Fruit fly (Drosophila melanogaster) whole organism, prepupa: ENCODE measurements around the gene CG16727.

Experiments
- Blimp-1 ChIP-seq: fragments of 200-800 bp; sonication (Bioruptor generic); optimal IDR thresholded peaks from 3 replicates; lab custom pipeline; 2017; ENCODE audit warnings: missing biosample characterization, missing genetic modification characterization, mild to moderate bottlenecking, moderate library complexity, missing genetic modification reagents
- CG10631 ChIP-seq: fragments of 200-800 bp; sonication (Bioruptor generic); optimal IDR thresholded peaks from 2 replicates; lab custom pipeline; 2016; ENCODE audit warnings: missing biosample characterization, missing genetic modification characterization
- CG10669 ChIP-seq: fragments of 200-800 bp; sonication (Bioruptor generic); optimal IDR thresholded peaks from 3 replicates; lab custom pipeline; 2018; ENCODE audit warnings: missing biosample characterization, mild to moderate bottlenecking, missing genetic modification characterization, moderate library complexity
- CG11294 ChIP-seq: fragments of 200-800 bp; sonication (Bioruptor generic); IDR thresholded peaks from 2 replicates; pipeline ENCODE4 v1.3.6; 2022; ENCODE audit warnings: missing biosample characterization, missing genetic modification characterization
- CG11762 ChIP-seq: fragments of 200-800 bp; sonication (Bioruptor generic); optimal IDR thresholded peaks from 3 replicates; lab custom pipeline; 2016; ENCODE audit warnings: missing biosample characterization, missing genetic modification characterization; ENCODE audit not compliant: insufficient read depth
- CG16779 ChIP-seq: fragments of 200-800 bp; sonication (Bioruptor generic); optimal IDR thresholded peaks from 3 replicates; lab custom pipeline; 2017; ENCODE audit warnings: missing biosample characterization, mild to moderate bottlenecking, missing genetic modification characterization
- CG3032 ChIP-seq: fragments of 200-800 bp; optimal IDR thresholded peaks from 2 replicates; lab custom pipeline; 2019; ENCODE audit warnings: missing biosample characterization, mild to moderate bottlenecking, missing genetic modification characterization, moderate library complexity
- CG31627 ChIP-seq: fragments of 200-800 bp; sonication (Bioruptor generic); optimal IDR thresholded peaks from 3 replicates; lab custom pipeline; 2016; ENCODE audit warnings: missing biosample characterization, missing genetic modification characterization
- CG32006 ChIP-seq: fragments of 200-800 bp; sonication (Bioruptor generic); optimal IDR thresholded peaks from 3 replicates; lab custom pipeline; 2017; ENCODE audit warnings: missing biosample characterization, mild to moderate bottlenecking, missing genetic modification characterization
- CG34406 ChIP-seq: fragments of 200-800 bp; sonication (Bioruptor generic); optimal IDR thresholded peaks from 3 replicates; lab custom pipeline; 2016; ENCODE audit warnings: missing biosample characterization, missing genetic modification characterization
- CG3919 ChIP-seq: fragments of 200-800 bp; sonication (Bioruptor generic); optimal IDR thresholded peaks from 3 replicates; lab custom pipeline; 2016; ENCODE audit warnings: missing biosample characterization, missing genetic modification characterization
- CG4318 ChIP-seq: fragments of 200-800 bp; sonication (Bioruptor generic); optimal IDR thresholded peaks from 3 replicates; lab custom pipeline; 2017; ENCODE audit warnings: missing biosample characterization, mild to moderate bottlenecking, missing genetic modification characterization
- CG6163 ChIP-seq: fragments of 200-800 bp; sonication (Bioruptor generic); IDR thresholded peaks from 3 replicates; pipeline ENCODE4 v1.3.6; 2022; ENCODE audit warnings: missing biosample characterization, missing genetic modification characterization
- CG6276 ChIP-seq: fragments of 200-800 bp; sonication (Bioruptor generic); optimal IDR thresholded peaks from 2 replicates; lab custom pipeline; 2017; ENCODE audit warnings: missing biosample characterization, mild to moderate bottlenecking, missing genetic modification characterization
- CG6808 ChIP-seq: fragments of 200-800 bp; sonication (Bioruptor generic); optimal IDR thresholded peaks from 3 replicates; lab custom pipeline; 2017; ENCODE audit warnings: missing biosample characterization, missing genetic modification characterization, mild to moderate bottlenecking, moderate library complexity, missing genetic modification reagents
- CG7368 ChIP-seq: fragments of 200-800 bp; sonication (Bioruptor generic); optimal IDR thresholded peaks from 3 replicates; lab custom pipeline; 2016; ENCODE audit warnings: missing biosample characterization, missing genetic modification characterization
- CG8119 ChIP-seq: fragments of 200-800 bp; sonication (Bioruptor generic); IDR thresholded peaks from 3 replicates; pipeline ENCODE4 v1.3.6; 2022; ENCODE audit warnings: missing biosample characterization, missing genetic modification characterization
- CG8319 ChIP-seq: fragments of 200-800 bp; sonication (Bioruptor generic); optimal IDR thresholded peaks from 3 replicates; lab custom pipeline; 2016; ENCODE audit warnings: missing biosample characterization, missing genetic modification characterization
- CG8632 ChIP-seq: fragments of 200-800 bp; sonication (Bioruptor generic); optimal IDR thresholded peaks from 3 replicates; lab custom pipeline; 2016; ENCODE audit warnings: missing biosample characterization, missing genetic modification characterization
- Eip75B ChIP-seq: fragments of 200-800 bp; sonication (Bioruptor generic); optimal IDR thresholded peaks from 3 replicates; lab custom pipeline; 2016; ENCODE audit warnings: missing biosample characterization, missing genetic modification characterization
- Eip78C ChIP-seq: fragments of 200-800 bp; sonication (Bioruptor generic); peaks from one replicate; lab custom pipeline; 2016; ENCODE audit warnings: missing biosample characterization, missing genetic modification characterization
- Eip93F ChIP-seq: fragments of 200-800 bp; sonication (Bioruptor generic); optimal IDR thresholded peaks from 2 replicates; lab custom pipeline; 2016; ENCODE audit warnings: missing biosample characterization, mild to moderate bottlenecking, missing genetic modification characterization
- Hr38 ChIP-seq: sonication (Bioruptor generic); optimal IDR thresholded peaks from 2 replicates; lab custom pipeline; 2016; ENCODE audit warnings: missing biosample characterization, missing genetic modification characterization
- Hr39 ChIP-seq: fragments of 200-800 bp; sonication (Bioruptor generic); optimal IDR thresholded peaks from 2 replicates; lab custom pipeline; 2016; ENCODE audit warnings: missing biosample characterization, missing genetic modification characterization
- Hr4 ChIP-seq: fragments of 200-800 bp; sonication (Bioruptor generic); optimal IDR thresholded peaks from 3 replicates; lab custom pipeline; 2016; ENCODE audit warnings: missing biosample characterization, missing genetic modification characterization
- Lpt ChIP-seq: fragments of 200-800 bp; sonication (Bioruptor generic); optimal IDR thresholded peaks from 3 replicates; lab custom pipeline; 2016; ENCODE audit warnings: missing biosample characterization, missing genetic modification characterization
- Smox ChIP-seq: fragments of 200-800 bp; sonication (Bioruptor generic); optimal IDR thresholded peaks from 3 replicates; lab custom pipeline; 2016; ENCODE audit warnings: missing biosample characterization, missing genetic modification characterization
- Sox14 ChIP-seq: fragments of 200-800 bp; sonication (Bioruptor generic); optimal IDR thresholded peaks from 3 replicates; lab custom pipeline; 2016; ENCODE audit warnings: missing biosample characterization, missing genetic modification characterization
- Sox15 ChIP-seq: fragments of 200-800 bp; sonication (Bioruptor generic); optimal IDR thresholded peaks from 3 replicates; lab custom pipeline; 2016; ENCODE audit warnings: missing biosample characterization, missing genetic modification characterization
- achi ChIP-seq: fragments of 200-800 bp; sonication (Bioruptor generic); optimal IDR thresholded peaks from 3 replicates; lab custom pipeline; 2016; ENCODE audit warnings: missing biosample characterization, missing genetic modification characterization
- cyc ChIP-seq: fragments of 200-800 bp; sonication (Bioruptor generic); optimal IDR thresholded peaks from 3 replicates; lab custom pipeline; 2016; ENCODE audit warnings: missing biosample characterization, missing genetic modification characterization
- dac ChIP-seq: fragments of 200-800 bp; sonication (Bioruptor generic); optimal IDR thresholded peaks from 2 replicates; lab custom pipeline; 2017; ENCODE audit warnings: missing biosample characterization, mild to moderate bottlenecking, missing genetic modification characterization
- esn ChIP-seq: fragments of 200-800 bp; sonication (Bioruptor generic); optimal IDR thresholded peaks from 2 replicates; lab custom pipeline; 2016; ENCODE audit warnings: missing biosample characterization, mild to moderate bottlenecking, missing genetic modification characterization, moderate library complexity
- fd85E ChIP-seq: fragments of 200-800 bp; sonication (Bioruptor generic); optimal IDR thresholded peaks from 3 replicates; lab custom pipeline; 2016; ENCODE audit warnings: missing biosample characterization, missing genetic modification characterization
- fkh ChIP-seq: fragments of 200-800 bp; sonication (Bioruptor generic); optimal IDR thresholded peaks from 3 replicates; lab custom pipeline; 2017; ENCODE audit warnings: missing biosample characterization, mild to moderate bottlenecking, missing genetic modification characterization, moderate library complexity
- lz ChIP-seq: fragments of 200-800 bp; sonication (Bioruptor generic); optimal IDR thresholded peaks from 3 replicates; lab custom pipeline; 2016; ENCODE audit warnings: missing biosample characterization, missing genetic modification characterization
- net ChIP-seq: fragments of 200-800 bp; sonication (Bioruptor generic); optimal IDR thresholded peaks from 3 replicates; lab custom pipeline; 2016; ENCODE audit warnings: missing biosample characterization, missing genetic modification characterization
- pdm3 ChIP-seq: fragments of 200-800 bp; sonication (Bioruptor generic); optimal IDR thresholded peaks from 3 replicates; lab custom pipeline; 2016; ENCODE audit warnings: missing biosample characterization, missing genetic modification characterization
- salr ChIP-seq, 2 experiments: fragments of 200-800 bp; sonication (Bioruptor generic); optimal IDR thresholded peaks; 3 replicates each; lab custom pipeline; 2016 to 2018; ENCODE audit warnings: missing biosample characterization in 2 of 2, missing genetic modification characterization in 2 of 2, mild to moderate bottlenecking in 1 of 2
- ss ChIP-seq, 2 experiments: fragments of 200-800 bp; sonication (Bioruptor generic); optimal IDR thresholded peaks; 2 replicates in 1 of 2; 3 replicates in 1 of 2; lab custom pipeline; 2017 to 2018; ENCODE audit warnings: mild to moderate bottlenecking in 2 of 2, missing biosample characterization in 2 of 2, missing genetic modification characterization in 2 of 2, moderate library complexity in 1 of 2
- svp ChIP-seq: fragments of 200-800 bp; sonication (Bioruptor generic); peaks from one replicate; lab custom pipeline; 2016; ENCODE audit warnings: missing biosample characterization, missing genetic modification characterization
- topi ChIP-seq: fragments of 200-800 bp; sonication (Bioruptor generic); optimal IDR thresholded peaks from 3 replicates; lab custom pipeline; 2016; ENCODE audit warnings: missing biosample characterization, missing genetic modification characterization
- vri ChIP-seq: fragments of 200-800 bp; sonication (Bioruptor generic); optimal IDR thresholded peaks from 3 replicates; lab custom pipeline; 2016; ENCODE audit warnings: missing biosample characterization, mild to moderate bottlenecking, missing genetic modification characterization

CG16727 gene

DNA sequence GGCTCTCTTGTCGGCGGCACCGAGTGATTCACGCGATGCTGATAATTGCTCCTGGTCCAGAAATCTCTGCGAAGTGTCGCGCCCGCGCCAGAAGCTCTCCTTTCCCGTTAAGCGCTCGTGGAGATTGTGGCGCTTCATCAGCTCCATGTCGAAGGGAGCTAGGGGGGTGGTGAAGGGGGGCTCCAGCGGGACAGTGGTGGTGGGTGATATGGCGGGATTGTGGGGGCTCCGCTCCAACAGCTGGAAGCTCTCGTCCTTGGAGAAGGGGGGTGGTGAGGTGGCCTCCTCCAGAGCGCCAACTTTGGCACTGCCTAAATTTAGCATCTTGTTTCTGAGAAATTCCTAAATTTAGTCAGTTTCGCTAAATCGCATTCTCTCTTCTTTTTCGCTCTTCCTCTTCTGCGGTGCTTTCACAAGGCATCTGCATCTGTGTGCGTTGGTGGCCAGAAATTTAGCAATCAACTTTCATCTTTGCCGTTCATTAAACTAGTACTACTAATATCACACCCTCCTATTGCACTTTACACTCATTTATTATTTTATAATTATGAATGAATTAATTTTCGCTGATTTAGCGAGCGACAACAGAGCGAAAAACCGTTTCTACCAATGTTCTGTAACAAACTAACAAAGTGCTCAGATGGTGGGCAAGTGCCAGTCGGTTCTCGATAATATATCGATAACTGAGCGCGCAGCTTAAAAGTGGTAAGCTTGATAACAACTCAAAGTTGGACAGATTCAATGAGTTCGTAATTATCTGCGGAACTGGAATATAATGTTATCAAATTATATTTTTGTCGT lies 29.1 kb downstream of the CG16727 start, which contains the start of gene subdued (continued):
- TF ChIP-seq CG6276 (GFP tag; lab: Kevin White, UChicago) (no peak), CG11762 (GFP tag; lab: Kevin White, UChicago) (no peak), Eip78C (GFP tag; lab: Kevin White, UChicago) (peak; percentile 81)

- TF ChIP-seq net (GFP tag; lab: Kevin White, UChicago) (no peak), CG8119 (GFP tag; lab: Robert Waterston, UW) (no peak), ss (GFP tag; optimal IDR thresholded peaks at IDR 0.05; lab: Kevin White, UChicago) (no peak), dac (GFP tag; lab: Kevin White, UChicago) (no peak), Hr38 (GFP tag; lab: Kevin White, UChicago) (no peak), CG8632 (GFP tag; lab: Kevin White, UChicago) (no peak), CG10669 (GFP tag; lab: Kevin White, UChicago) (no peak), Eip78C (GFP tag; lab: Kevin White, UChicago) (peak; percentile 68), topi (GFP tag; lab: Kevin White, UChicago) (peak; percentile 23), salr (GFP tag; optimal IDR thresholded peaks at IDR 0.05; lab: Kevin White, UChicago) (no peak), Eip93F (GFP tag; lab: Kevin White, UChicago) (no peak), fkh (GFP tag; lab: Kevin White, UChicago) (no peak), CG4318 (GFP tag; lab: Kevin White, UChicago) (no peak), cyc (no peak), esn (GFP tag; lab: Kevin White, UChicago) (peak; percentile 35), lz (GFP tag; lab: Kevin White, UChicago) (no peak), CG8319 (GFP tag; lab: Kevin White, UChicago) (no peak), Smox (no peak)
Measured at dm6 chr3R:19642893-19643270, 29.7 kb downstream of the CG16727 start.

- no peak for TF ChIP-seq vri (GFP tag; lab: Kevin White, UChicago)
- TF ChIP-seq fd85E (GFP tag; lab: Kevin White, UChicago): no peak
- no peak for TF ChIP-seq CG11294
- TF ChIP-seq Eip75B (GFP tag; lab: Kevin White, UChicago): no peak
- TF ChIP-seq CG8119 (GFP tag; lab: Robert Waterston, UW): peak; percentile 31; the same call in 1 of the 3 replicates
- peak; percentile 58 for TF ChIP-seq Hr39 (GFP tag; lab: Kevin White, UChicago)
- peak; percentile 28 for TF ChIP-seq achi (GFP tag; lab: Kevin White, UChicago)
- TF ChIP-seq CG31627 (GFP tag; lab: Kevin White, UChicago): peak; percentile 49
- TF ChIP-seq Sox15: no peak
- no peak for TF ChIP-seq Lpt (GFP tag; lab: Kevin White, UChicago)
- peak; percentile 1 for TF ChIP-seq CG8319 (GFP tag; lab: Kevin White, UChicago)
- no peak for TF ChIP-seq net (GFP tag; lab: Kevin White, UChicago)
- peak; percentile 11 for TF ChIP-seq Sox14
- TF ChIP-seq CG6808: no peak
- TF ChIP-seq topi (GFP tag; lab: Kevin White, UChicago): peak; percentile 28
- TF ChIP-seq svp (GFP tag; lab: Kevin White, UChicago): peak; percentile 74
- no peak for TF ChIP-seq CG3032 (tag; lab: Kevin White, UChicago)
- TF ChIP-seq dac (GFP tag; lab: Kevin White, UChicago): no peak
- no peak for TF ChIP-seq CG4318 (GFP tag; lab: Kevin White, UChicago)
- TF ChIP-seq CG6163 (GFP tag; lab: Robert Waterston, UW): peak; percentile 46; the same call in 1 of the 3 replicates
- TF ChIP-seq CG10631 (GFP tag; lab: Kevin White, UChicago): peak; percentile 51
- TF ChIP-seq Blimp-1: peak; percentile 10
- TF ChIP-seq Hr4 (GFP tag; lab: Kevin White, UChicago): peak; percentile 6
- TF ChIP-seq Smox: peak; percentile 32
- no peak for TF ChIP-seq Eip93F (GFP tag; lab: Kevin White, UChicago)
- no peak for TF ChIP-seq salr (GFP tag; optimal IDR thresholded peaks at IDR 0.05; lab: Kevin White, UChicago)
- peak; percentile 21 for TF ChIP-seq esn (GFP tag; lab: Kevin White, UChicago)
- peak; percentile 15 for TF ChIP-seq CG7368 (GFP tag; lab: Kevin White, UChicago)
- TF ChIP-seq fkh (GFP tag; lab: Kevin White, UChicago): peak; percentile 38
- TF ChIP-seq pdm3: no peak
- TF ChIP-seq CG3919 (GFP tag; lab: Kevin White, UChicago): peak; percentile 50
- no peak for TF ChIP-seq CG34406 (GFP tag; lab: Kevin White, UChicago)
- no peak for TF ChIP-seq Hr38 (GFP tag; lab: Kevin White, UChicago)
- no peak for TF ChIP-seq CG32006 (GFP tag; lab: Kevin White, UChicago)
- peak; percentile 56 for TF ChIP-seq CG16779
Measured at dm6 chr3R:19644094-19644900, 31.1 kb downstream of the CG16727 start, which contains the start of gene Vha13. TSS of gene Vha13 (minus strand) at chr3R:19644386.
